Fruit fly (Drosophila melanogaster) whole organism, embryonic: ENCODE measurements around the gene Tsp96F.

ENCODE experiments used
- Atf6 ChIP-seq: fragments of 200-800 bp; sonication (Bioruptor generic); IDR thresholded peaks from 2 replicates; pipeline ENCODE4 v1.3.6; 2022; ENCODE audit warnings: missing biosample characterization, missing genetic modification characterization
- Awh ChIP-seq: fragments of 200-800 bp; sonication (Bioruptor generic); IDR thresholded peaks from 2 replicates; pipeline ENCODE4, ENCODE4 v1.3.6; 2022; ENCODE audit warnings: missing biosample characterization, missing genetic modification characterization
- CG10321 ChIP-seq: fragments of 200-800 bp; sonication (Bioruptor generic); IDR thresholded peaks from 2 replicates; pipeline ENCODE4 v1.3.6; 2022; ENCODE audit warnings: missing biosample characterization, missing genetic modification characterization
- CG10462 ChIP-seq: fragments of 200-800 bp; sonication (Bioruptor generic); optimal IDR thresholded peaks from 2 replicates; lab custom pipeline; 2016; ENCODE audit warnings: missing biosample characterization, missing genetic modification characterization
- CG10565 ChIP-seq: fragments of 200-800 bp; sonication (Bioruptor generic); optimal IDR thresholded peaks from 3 replicates; lab custom pipeline; 2016; ENCODE audit warnings: missing biosample characterization, mild to moderate bottlenecking, missing genetic modification characterization
- CG11456 ChIP-seq: fragments of 200-800 bp; sonication (Bioruptor generic); IDR thresholded peaks from 3 replicates; pipeline ENCODE4 v1.3.6; 2022; ENCODE audit warnings: missing biosample characterization, missing genetic modification characterization
- CG12299 ChIP-seq: fragments of 200-800 bp; sonication (Bioruptor generic); optimal IDR thresholded peaks from 2 replicates; lab custom pipeline; 2018; ENCODE audit warnings: missing biosample characterization, mild to moderate bottlenecking, missing genetic modification characterization
- CG12942 ChIP-seq: fragments of 200-800 bp; sonication (Bioruptor generic); optimal IDR thresholded peaks from 3 replicates; lab custom pipeline; 2016; ENCODE audit warnings: missing biosample characterization, missing genetic modification characterization
- CG13123 ChIP-seq: fragments of 200-800 bp; sonication (Bioruptor generic); optimal IDR thresholded peaks from 2 replicates; lab custom pipeline; 2016; ENCODE audit warnings: missing biosample characterization, missing genetic modification characterization
- CG14860 ChIP-seq: fragments of 200-800 bp; sonication (Bioruptor generic); IDR thresholded peaks from 3 replicates; pipeline ENCODE4 v1.3.6; 2022; ENCODE audit warnings: missing biosample characterization, missing genetic modification characterization; ENCODE audit not compliant: partially characterized antibody
- CG15073 ChIP-seq: fragments of 200-800 bp; sonication (Bioruptor generic); optimal IDR thresholded peaks from 2 replicates; lab custom pipeline; 2016; ENCODE audit warnings: missing biosample characterization, missing genetic modification characterization
- CG15601 ChIP-seq: fragments of 200-800 bp; sonication (Bioruptor generic); optimal IDR thresholded peaks from 3 replicates; lab custom pipeline; 2019; ENCODE audit warnings: missing biosample characterization, mild to moderate bottlenecking, missing genetic modification characterization, moderate library complexity
- CG1603 ChIP-seq: fragments of 200-800 bp; sonication (Bioruptor generic); optimal IDR thresholded peaks from 2 replicates; lab custom pipeline; 2019; ENCODE audit warnings: missing biosample characterization, mild to moderate bottlenecking, missing genetic modification characterization, moderate library complexity
- CG1647 ChIP-seq: fragments of 200-800 bp; sonication (Bioruptor generic); optimal IDR thresholded peaks from 3 replicates; lab custom pipeline; 2016; ENCODE audit warnings: missing biosample characterization, missing genetic modification characterization
- CG17361 ChIP-seq: fragments of 200-800 bp; sonication (Bioruptor generic); IDR thresholded peaks from 3 replicates; pipeline ENCODE4 v1.3.6; 2022; ENCODE audit warnings: missing biosample characterization, missing genetic modification characterization
- CG30403 ChIP-seq: fragments of 200-800 bp; sonication (Bioruptor generic); optimal IDR thresholded peaks from 3 replicates; lab custom pipeline; 2016; ENCODE audit warnings: missing biosample characterization, missing genetic modification characterization
- CG31365 ChIP-seq: fragments of 200-800 bp; sonication (Bioruptor generic); optimal IDR thresholded peaks from 2 replicates; lab custom pipeline; 2018; ENCODE audit warnings: missing biosample characterization, mild to moderate bottlenecking, missing genetic modification characterization
- CG32772 ChIP-seq: fragments of 200-800 bp; sonication (Bioruptor generic); IDR thresholded peaks from 2 replicates; pipeline ENCODE4 v1.3.6; 2022; ENCODE audit warnings: missing biosample characterization, missing genetic modification characterization
- CG5180 ChIP-seq: fragments of 200-800 bp; sonication (Bioruptor generic); optimal IDR thresholded peaks from 3 replicates; lab custom pipeline; 2017; ENCODE audit warnings: missing biosample characterization, missing genetic modification characterization, mild to moderate bottlenecking, moderate library complexity, missing genetic modification reagents
- CG6175 ChIP-seq: fragments of 200-800 bp; sonication (Bioruptor generic); IDR thresholded peaks from 3 replicates; pipeline ENCODE4 v1.3.6; 2022; ENCODE audit warnings: missing biosample characterization, missing genetic modification characterization
- CG7357 ChIP-seq: fragments of 200-800 bp; sonication (Bioruptor generic); IDR thresholded peaks from 3 replicates; pipeline ENCODE4 v1.3.6; 2022; ENCODE audit warnings: missing biosample characterization, missing genetic modification characterization
- CG8478 ChIP-seq: fragments of >200 bp; optimal IDR thresholded peaks from 2 replicates; lab custom pipeline; 2018
- CHES-1-like ChIP-seq: fragments of 200-800 bp; sonication (Bioruptor generic); optimal IDR thresholded peaks from 2 replicates; lab custom pipeline; 2016; ENCODE audit warnings: missing biosample characterization, missing genetic modification characterization
- D19B ChIP-seq: fragments of 200-800 bp; sonication (Bioruptor generic); optimal IDR thresholded peaks from 2 replicates; lab custom pipeline; 2017; ENCODE audit warnings: missing biosample characterization, mild to moderate bottlenecking, missing genetic modification characterization
- Drgx ChIP-seq: fragments of 200-800 bp; sonication (Bioruptor generic); IDR thresholded peaks from 2 replicates; pipeline ENCODE4 v1.3.6; 2022; ENCODE audit warnings: missing biosample characterization, missing genetic modification characterization
- Eip74EF ChIP-seq, 2 experiments: fragments of 200-800 bp in 1 of 2; fragments of >200 bp in 1 of 2; sonication (Bioruptor generic) in 1 of 2; optimal IDR thresholded peaks; 2 replicates each; lab custom pipeline; 2017 to 2019; ENCODE audit warnings: missing biosample characterization in 2 of 2, missing genetic modification characterization in 2 of 2, mild to moderate bottlenecking in 1 of 2, moderate library complexity in 1 of 2
- Meics ChIP-seq: fragments of 200-800 bp; sonication (Bioruptor generic); optimal IDR thresholded peaks from 2 replicates; lab custom pipeline; 2017; ENCODE audit warnings: missing biosample characterization, mild to moderate bottlenecking, missing genetic modification characterization
- NC2α ChIP-seq: fragments of 200-800 bp; sonication (Bioruptor generic); optimal IDR thresholded peaks from 2 replicates; lab custom pipeline; 2016; ENCODE audit warnings: missing biosample characterization, missing genetic modification characterization
- NK7.1 ChIP-seq: fragments of 200-800 bp; sonication (Bioruptor generic); optimal IDR thresholded peaks from 3 replicates; lab custom pipeline; 2016; ENCODE audit warnings: missing biosample characterization, missing genetic modification characterization
- Sox102F ChIP-seq: fragments of 200-800 bp; sonication (Bioruptor generic); optimal IDR thresholded peaks from 2 replicates; lab custom pipeline; 2018; ENCODE audit warnings: missing biosample characterization, mild to moderate bottlenecking, missing genetic modification characterization, moderate library complexity
- Stat92E ChIP-seq, 3 experiments: fragments of >200 bp in 2 of 3; fragments of 200-800 bp in 1 of 3; sonication (Bioruptor generic) in 1 of 3; optimal IDR thresholded peaks; 2 replicates each; lab custom pipeline; 2017 to 2019; ENCODE audit warnings: missing biosample characterization in 3 of 3, missing genetic modification characterization in 3 of 3, mild to moderate bottlenecking in 1 of 3, moderate library complexity in 1 of 3
- Tbp ChIP-seq: fragments of >200 bp; optimal IDR thresholded peaks from 2 replicates; lab custom pipeline; 2018; ENCODE audit warnings: missing biosample characterization, missing genetic modification characterization
- Xrp1 ChIP-seq: fragments of 200-800 bp; sonication (Bioruptor generic); IDR thresholded peaks from 2 replicates; pipeline ENCODE4 v1.3.6; 2022; ENCODE audit warnings: missing biosample characterization, missing genetic modification characterization
- ac ChIP-seq: fragments of 200-800 bp; sonication (Bioruptor generic); optimal IDR thresholded peaks from 3 replicates; lab custom pipeline; 2017; ENCODE audit warnings: missing biosample characterization, mild to moderate bottlenecking, missing genetic modification characterization
- bbx ChIP-seq: fragments of 200-800 bp; sonication (Bioruptor generic); IDR thresholded peaks from 2 replicates; pipeline ENCODE4 v1.3.6; 2022; ENCODE audit warnings: missing biosample characterization, missing genetic modification characterization; ENCODE audit not compliant: partially characterized antibody
- br ChIP-seq: fragments of >200 bp; optimal IDR thresholded peaks from 2 replicates; lab custom pipeline; 2017
- ci ChIP-seq: fragments of 200-800 bp; sonication (Bioruptor generic); IDR thresholded peaks from 3 replicates; pipeline ENCODE4 v1.3.6; 2022; ENCODE audit warnings: missing biosample characterization, missing genetic modification characterization
- crol ChIP-seq: fragments of 200-800 bp; sonication (Bioruptor generic); IDR thresholded peaks from 2 replicates; pipeline ENCODE4 v1.3.6; 2022; ENCODE audit warnings: missing biosample characterization, missing genetic modification characterization
- dimm ChIP-seq: fragments of 200-800 bp; sonication (Bioruptor generic); IDR thresholded peaks from 2 replicates; pipeline ENCODE4 v1.3.6; 2022; ENCODE audit warnings: missing biosample characterization, missing genetic modification characterization
- eve ChIP-seq, 2 experiments: fragments of >200 bp; optimal IDR thresholded peaks; 2 replicates each; lab custom pipeline; 2017; ENCODE audit warnings: missing biosample characterization in 2 of 2, missing genetic modification characterization in 2 of 2
- jigr1 ChIP-seq: fragments of 200-800 bp; sonication (Bioruptor generic); IDR thresholded peaks from 3 replicates; pipeline ENCODE4 v1.3.6; 2022; ENCODE audit warnings: missing biosample characterization, missing genetic modification characterization
- jumu ChIP-seq: fragments of 200-800 bp; sonication (Bioruptor generic); optimal IDR thresholded peaks from 3 replicates; lab custom pipeline; 2016; ENCODE audit warnings: missing biosample characterization, missing genetic modification characterization
- kay ChIP-seq: fragments of 200-800 bp; sonication (Bioruptor generic); optimal IDR thresholded peaks from 2 replicates; lab custom pipeline; 2016; ENCODE audit warnings: missing biosample characterization, missing genetic modification characterization
- nerfin-1 ChIP-seq: fragments of 200-800 bp; sonication (Bioruptor generic); optimal IDR thresholded peaks from 3 replicates; lab custom pipeline; 2019; ENCODE audit warnings: missing biosample characterization, mild to moderate bottlenecking, missing genetic modification characterization, moderate library complexity
- org-1 ChIP-seq: fragments of 200-800 bp; sonication (Bioruptor generic); optimal IDR thresholded peaks from 2 replicates; lab custom pipeline; 2017; ENCODE audit warnings: missing biosample characterization, missing genetic modification characterization
- pita ChIP-seq: fragments of 200-800 bp; sonication (Bioruptor generic); optimal IDR thresholded peaks from 2 replicates; lab custom pipeline; 2017; ENCODE audit warnings: missing biosample characterization, mild to moderate bottlenecking, missing genetic modification characterization
- pnt ChIP-seq: fragments of 200-800 bp; sonication (Bioruptor generic); optimal IDR thresholded peaks from 3 replicates; lab custom pipeline; 2016; ENCODE audit warnings: missing biosample characterization, missing genetic modification characterization
- sqz ChIP-seq: fragments of 200-800 bp; sonication (Bioruptor generic); optimal IDR thresholded peaks from 3 replicates; lab custom pipeline; 2018; ENCODE audit warnings: missing biosample characterization, mild to moderate bottlenecking, missing genetic modification characterization
- tin ChIP-seq: fragments of 200-800 bp; sonication (Bioruptor generic); optimal IDR thresholded peaks from 3 replicates; lab custom pipeline; 2016; ENCODE audit warnings: missing biosample characterization, missing genetic modification characterization
- tio ChIP-seq: fragments of 200-800 bp; sonication (Bioruptor generic); optimal IDR thresholded peaks from 2 replicates; lab custom pipeline; 2017; ENCODE audit warnings: missing biosample characterization, missing genetic modification characterization, inconsistent platforms
- unpg ChIP-seq: fragments of 200-800 bp; sonication (Bioruptor generic); optimal IDR thresholded peaks from 3 replicates; lab custom pipeline; 2018; ENCODE audit warnings: missing biosample characterization, mild to moderate bottlenecking, missing genetic modification characterization, moderate library complexity
- yki ChIP-seq: fragments of >200 bp; optimal IDR thresholded peaks from 3 replicates; lab custom pipeline; 2018

The Tsp96F gene

DNA sequence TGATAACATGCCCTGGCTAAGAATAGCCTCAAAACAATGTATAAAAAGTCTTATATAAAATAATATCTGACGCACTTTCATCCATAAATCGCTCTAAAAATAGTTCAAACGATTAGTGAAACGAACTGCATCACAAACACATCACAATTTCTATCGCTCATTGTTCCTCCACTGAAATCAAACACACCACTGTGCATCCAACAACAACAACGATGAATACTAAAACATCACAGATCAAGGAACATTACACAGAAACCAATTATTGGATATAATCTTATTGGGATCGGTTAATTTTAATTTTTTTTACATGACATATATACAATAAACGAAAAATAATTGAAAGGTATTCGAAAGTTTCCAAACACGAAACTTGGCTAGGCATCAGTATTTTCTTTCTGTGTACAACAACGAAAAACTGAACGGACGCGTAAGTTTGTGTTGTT, 1.9 kb downstream of the Tsp96F start (continued):
- peak; percentile 54 for TF ChIP-seq kay (GFP tag; lab: Kevin White, UChicago)
- peak; percentile 61 for TF ChIP-seq CG13123 (GFP tag; lab: Kevin White, UChicago)
- TF ChIP-seq CG1647 (GFP tag; lab: Kevin White, UChicago) = peak; percentile 53
- no peak for TF ChIP-seq CG10462
- peak; percentile 78 for TF ChIP-seq tin (GFP tag; lab: Kevin White, UChicago)
- TF ChIP-seq br (lab: Kevin White, UChicago) = no peak
- TF ChIP-seq CG12942 = peak; percentile 64
- TF ChIP-seq CG14860 (GFP tag; lab: Robert Waterston, UW) = no peak
- peak; percentile 65; the same call in 1 of the 2 replicates for TF ChIP-seq Atf6 (GFP tag; lab: Robert Waterston, UW)
- TF ChIP-seq Stat92E (GFP tag; optimal IDR thresholded peaks at IDR 0.05; lab: Kevin White, UChicago) = no peak
- peak; percentile 86; the same call in 2 of the 3 replicates for TF ChIP-seq ci (GFP tag; lab: Robert Waterston, UW)
- TF ChIP-seq pnt (GFP tag; lab: Kevin White, UChicago) = peak; percentile 15
- TF ChIP-seq CG11456 = no peak
- TF ChIP-seq org-1 (GFP tag; lab: Kevin White, UChicago) = peak; percentile 32
- TF ChIP-seq D19B (GFP tag; lab: Kevin White, UChicago) = peak; percentile 48
- no peak for TF ChIP-seq CG7357 (GFP tag; lab: Robert Waterston, UW)
- peak in 1 of 2 experiments; percentile 67 for TF ChIP-seq Eip74EF (GFP tag; optimal IDR thresholded peaks at IDR 0.05; lab: Kevin White, UChicago)
- no peak for TF ChIP-seq yki (lab: Kevin White, UChicago)
- TF ChIP-seq CG10565 (GFP tag; lab: Kevin White, UChicago) = no peak
- peak; percentile 89 for TF ChIP-seq Sox102F
- no peak for TF ChIP-seq jigr1 (GFP tag; lab: Robert Waterston, UW)
- TF ChIP-seq CG8478 (lab: Kevin White, UChicago) = no peak
- TF ChIP-seq crol (GFP tag; lab: Robert Waterston, UW) = no peak
- peak; percentile 50 for TF ChIP-seq CG5180 (GFP tag; lab: Kevin White, UChicago)
- TF ChIP-seq CHES-1-like = peak; percentile 34
- TF ChIP-seq CG30403 (GFP tag; lab: Kevin White, UChicago) = peak; percentile 78
- TF ChIP-seq Xrp1 (GFP tag; lab: Robert Waterston, UW) = peak; percentile 83
- TF ChIP-seq CG10321 (GFP tag; lab: Robert Waterston, UW) = no peak
- TF ChIP-seq CG12299 (tag; lab: Kevin White, UChicago) = no peak
- TF ChIP-seq sqz (GFP tag; lab: Kevin White, UChicago) = peak; percentile 55
- peak; percentile 56 for TF ChIP-seq CG31365 (tag; lab: Kevin White, UChicago)
- peak; percentile 72 for TF ChIP-seq tio
- no peak for TF ChIP-seq bbx (GFP tag; lab: Robert Waterston, UW)
- peak; percentile 72 for TF ChIP-seq nerfin-1 (tag; lab: Kevin White, UChicago)
- TF ChIP-seq Tbp (GFP tag; lab: Kevin White, UChicago) = no peak
- TF ChIP-seq CG6175 (GFP tag; lab: Robert Waterston, UW) = no peak; the same call in 2 of the 3 replicates
- TF ChIP-seq pita (GFP tag; lab: Kevin White, UChicago) = no peak
- TF ChIP-seq Drgx = peak; percentile 78
- peak; percentile 9 for TF ChIP-seq CG15073 (GFP tag; lab: Kevin White, UChicago)
- TF ChIP-seq Meics (GFP tag; lab: Kevin White, UChicago) = peak; percentile 75
- no peak for TF ChIP-seq ac
- peak; percentile 74 for TF ChIP-seq unpg (GFP tag; lab: Kevin White, UChicago)
- TF ChIP-seq NK7.1 (GFP tag; lab: Kevin White, UChicago) = peak; percentile 60
- peak; percentile 81 for TF ChIP-seq CG17361 (GFP tag; lab: Robert Waterston, UW)
- peak in 1 of 2 experiments; percentile 81 for TF ChIP-seq eve (GFP tag; optimal IDR thresholded peaks at IDR 0.05; lab: Kevin White, UChicago)
- TF ChIP-seq dimm = peak; percentile 70
- TF ChIP-seq NC2α (GFP tag; lab: Kevin White, UChicago) = peak; percentile 68
- peak; percentile 84 for TF ChIP-seq CG32772 (GFP tag; lab: Robert Waterston, UW)
- peak; percentile 16 for TF ChIP-seq jumu (GFP tag; lab: Kevin White, UChicago)
- TF ChIP-seq CG1603 (tag; lab: Kevin White, UChicago) = peak; percentile 77
- TF ChIP-seq CG15601 = peak; percentile 67
- peak; percentile 88 for TF ChIP-seq Awh
